Worm (Caenorhabditis elegans) whole organism, L2 larva: Measurements from ENCODE around the gene Y75B12B.13.

Source experiments
- ama-1 ChIP-seq: fragments of 150-350 bp; optimal IDR thresholded peaks from 2 replicates; lab custom pipeline; 2018; ENCODE audit warnings: inconsistent platforms
- ceh-82 ChIP-seq: fragments of 150-350 bp; optimal IDR thresholded peaks from 2 replicates; lab custom pipeline; 2014; ENCODE audit warnings: missing biosample characterization, missing genetic modification characterization
- egl-27 ChIP-seq: sonication (generic microtip); optimal IDR thresholded peaks from 3 replicates; lab custom pipeline; 2017; ENCODE audit warnings: missing biosample characterization, missing genetic modification reagents, missing genetic modification characterization
- fos-1 ChIP-seq: fragments of 150-350 bp; optimal IDR thresholded peaks from 2 replicates; lab custom pipeline; 2014; ENCODE audit warnings: missing biosample characterization, missing genetic modification characterization
- nhr-237 ChIP-seq: fragments of 150-350 bp; optimal IDR thresholded peaks from 2 replicates; lab custom pipeline; 2014; ENCODE audit warnings: missing biosample characterization, missing genetic modification characterization
- snpc-4 ChIP-seq: fragments of 150-350 bp; optimal IDR thresholded peaks from 2 replicates; lab custom pipeline; 2014; ENCODE audit warnings: missing biosample characterization, missing genetic modification characterization
- ztf-11 ChIP-seq: sonication (generic microtip); optimal IDR thresholded peaks from 2 replicates; lab custom pipeline; 2017; ENCODE audit warnings: missing biosample characterization, missing genetic modification characterization

ce11 chrV:15186259-15186927, 7.4 kb downstream of the Y75B12B.13 start, which contains the start of gene Y75B12B.3:
- TF ChIP-seq egl-27 (tag; lab: Kevin White, UChicago) (no peak), snpc-4 (tag; lab: Kevin White, UChicago) (no peak), nhr-237 (tag; lab: Kevin White, UChicago) (no peak), ceh-82 (tag; lab: Kevin White, UChicago) (no peak), ztf-11 (no peak), fos-1 (tag; lab: Kevin White, UChicago) (no peak), ama-1 (lab: Kevin White, UChicago) (peak; percentile 75)
